Worm (Caenorhabditis elegans) whole organism, midembryonic: ENCODE results near the gene btb-20.

Source experiments
- flt-1 ChIP-seq: fragments of 200-800 bp; sonication (Bioruptor generic); IDR thresholded peaks from 2 replicates; pipeline ENCODE4 v1.3.6; 2022; ENCODE audit warnings: missing genetic modification characterization, missing compliant biosample characterization
- klf-2 ChIP-seq: fragments of 200-800 bp; sonication (Bioruptor generic); conservative IDR thresholded peaks from 2 replicates; pipeline ENCODE4 v1.3.6; 2022; ENCODE audit warnings: missing genetic modification reagents, missing genetic modification characterization, missing compliant biosample characterization

DNA sequence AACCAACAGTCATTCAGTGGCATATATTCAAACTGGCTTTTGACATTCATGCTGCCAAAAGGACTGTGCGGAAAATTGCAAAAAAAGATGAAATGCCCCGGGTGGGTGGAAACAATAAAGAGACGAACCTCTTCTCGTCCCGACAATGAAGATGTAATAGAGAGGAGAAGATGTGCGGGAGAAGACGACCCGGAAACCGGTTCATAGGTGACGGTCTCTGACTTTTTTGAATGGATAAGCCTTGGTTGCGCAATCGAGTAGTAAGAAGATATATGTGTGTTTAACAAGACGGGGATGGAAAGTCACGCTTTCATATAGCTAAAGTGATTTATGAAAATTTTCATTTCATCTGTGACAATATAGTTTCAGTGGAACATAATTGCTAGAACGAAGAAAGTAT, 42.5 kb downstream of the btb-20 start:
- TF ChIP-seq flt-1 (GFP tag; lab: Robert Waterston, UW) (no peak), klf-2 (no peak)
